Fruit fly (Drosophila melanogaster) whole organism, prepupa: ENCODE measurements around the gene toy.

Source experiments
- CG16779 ChIP-seq: fragments of 200-800 bp; sonication (Bioruptor generic); optimal IDR thresholded peaks from 3 replicates; lab custom pipeline; 2017; ENCODE audit warnings: missing biosample characterization, mild to moderate bottlenecking, missing genetic modification characterization
- CG31627 ChIP-seq: fragments of 200-800 bp; sonication (Bioruptor generic); optimal IDR thresholded peaks from 3 replicates; lab custom pipeline; 2016; ENCODE audit warnings: missing biosample characterization, missing genetic modification characterization
- CG32006 ChIP-seq: fragments of 200-800 bp; sonication (Bioruptor generic); optimal IDR thresholded peaks from 3 replicates; lab custom pipeline; 2017; ENCODE audit warnings: missing biosample characterization, mild to moderate bottlenecking, missing genetic modification characterization
- CG34406 ChIP-seq: fragments of 200-800 bp; sonication (Bioruptor generic); optimal IDR thresholded peaks from 3 replicates; lab custom pipeline; 2016; ENCODE audit warnings: missing biosample characterization, missing genetic modification characterization
- CG3919 ChIP-seq: fragments of 200-800 bp; sonication (Bioruptor generic); optimal IDR thresholded peaks from 3 replicates; lab custom pipeline; 2016; ENCODE audit warnings: missing biosample characterization, missing genetic modification characterization
- CG4318 ChIP-seq: fragments of 200-800 bp; sonication (Bioruptor generic); optimal IDR thresholded peaks from 3 replicates; lab custom pipeline; 2017; ENCODE audit warnings: missing biosample characterization, mild to moderate bottlenecking, missing genetic modification characterization
- CG6808 ChIP-seq: fragments of 200-800 bp; sonication (Bioruptor generic); optimal IDR thresholded peaks from 3 replicates; lab custom pipeline; 2017; ENCODE audit warnings: missing biosample characterization, missing genetic modification characterization, mild to moderate bottlenecking, moderate library complexity, missing genetic modification reagents
- CG6854 ChIP-seq: fragments of 200-800 bp; sonication (Bioruptor generic); optimal IDR thresholded peaks from 2 replicates; lab custom pipeline; 2017; ENCODE audit warnings: missing biosample characterization, mild to moderate bottlenecking, missing genetic modification characterization
- CG7368 ChIP-seq: fragments of 200-800 bp; sonication (Bioruptor generic); optimal IDR thresholded peaks from 3 replicates; lab custom pipeline; 2016; ENCODE audit warnings: missing biosample characterization, missing genetic modification characterization
- CG8632 ChIP-seq: fragments of 200-800 bp; sonication (Bioruptor generic); optimal IDR thresholded peaks from 3 replicates; lab custom pipeline; 2016; ENCODE audit warnings: missing biosample characterization, missing genetic modification characterization
- Eip78C ChIP-seq: fragments of 200-800 bp; sonication (Bioruptor generic); peaks from one replicate; lab custom pipeline; 2016; ENCODE audit warnings: missing biosample characterization, missing genetic modification characterization
- Ets21C ChIP-seq: fragments of 200-800 bp; sonication (Bioruptor generic); optimal IDR thresholded peaks from 3 replicates; lab custom pipeline; 2016; ENCODE audit warnings: missing biosample characterization, missing genetic modification characterization
- Hr4 ChIP-seq: fragments of 200-800 bp; sonication (Bioruptor generic); optimal IDR thresholded peaks from 3 replicates; lab custom pipeline; 2016; ENCODE audit warnings: missing biosample characterization, missing genetic modification characterization
- OdsH ChIP-seq: fragments of 200-800 bp; sonication (Bioruptor generic); optimal IDR thresholded peaks from 3 replicates; lab custom pipeline; 2016; ENCODE audit warnings: missing biosample characterization, missing genetic modification characterization
- achi ChIP-seq: fragments of 200-800 bp; sonication (Bioruptor generic); optimal IDR thresholded peaks from 3 replicates; lab custom pipeline; 2016; ENCODE audit warnings: missing biosample characterization, missing genetic modification characterization
- acj6 ChIP-seq: fragments of 200-800 bp; sonication (Bioruptor generic); optimal IDR thresholded peaks from 3 replicates; lab custom pipeline; 2016; ENCODE audit warnings: missing biosample characterization, missing genetic modification characterization
- dac ChIP-seq: fragments of 200-800 bp; sonication (Bioruptor generic); optimal IDR thresholded peaks from 2 replicates; lab custom pipeline; 2017; ENCODE audit warnings: missing biosample characterization, mild to moderate bottlenecking, missing genetic modification characterization
- dsx ChIP-seq: fragments of 200-800 bp; optimal IDR thresholded peaks from 3 replicates; lab custom pipeline; 2019; ENCODE audit warnings: missing biosample characterization, mild to moderate bottlenecking, missing genetic modification characterization, moderate library complexity; ENCODE audit not compliant: poor library complexity, severe bottlenecking
- eg ChIP-seq: fragments of 200-800 bp; sonication (Bioruptor generic); IDR thresholded peaks from 3 replicates; pipeline ENCODE4 v1.3.6; 2022; ENCODE audit warnings: missing biosample characterization, missing genetic modification characterization
- fd59A ChIP-seq: fragments of 200-800 bp; sonication (Bioruptor generic); optimal IDR thresholded peaks from 2 replicates; lab custom pipeline; 2017; ENCODE audit warnings: missing biosample characterization, mild to moderate bottlenecking, missing genetic modification characterization, missing genetic modification reagents
- svp ChIP-seq: fragments of 200-800 bp; sonication (Bioruptor generic); peaks from one replicate; lab custom pipeline; 2016; ENCODE audit warnings: missing biosample characterization, missing genetic modification characterization
- topi ChIP-seq: fragments of 200-800 bp; sonication (Bioruptor generic); optimal IDR thresholded peaks from 3 replicates; lab custom pipeline; 2016; ENCODE audit warnings: missing biosample characterization, missing genetic modification characterization

Gene toy

DNA sequence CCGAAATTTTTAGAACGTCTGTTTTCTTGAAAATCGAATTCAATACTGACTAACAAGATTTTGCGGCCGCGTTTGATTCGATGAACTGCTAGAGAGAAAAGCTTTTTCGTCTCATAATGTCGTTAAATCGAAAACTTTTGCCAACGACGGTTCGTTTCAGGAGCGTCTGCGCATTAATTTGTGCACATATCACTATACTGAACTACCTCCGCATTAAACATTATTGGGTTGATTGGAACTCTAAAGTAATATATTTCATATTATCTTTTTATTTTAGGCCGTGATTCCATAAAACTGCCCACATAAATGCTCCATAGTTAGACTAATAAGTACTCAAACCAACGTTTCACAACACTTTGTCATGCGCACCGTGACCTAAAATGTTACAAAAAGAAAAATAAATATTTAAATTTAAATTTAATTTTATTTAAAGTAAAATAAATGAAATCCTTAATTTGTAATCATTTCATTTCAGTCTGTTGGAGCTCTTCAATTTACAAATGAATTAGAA lies 64.2 kb downstream of the toy start, which contains the start of gene CaMKII (continued):
- TF ChIP-seq eg (GFP tag; lab: Robert Waterston, UW) (no peak), CG4318 (GFP tag; lab: Kevin White, UChicago) (no peak), acj6 (GFP tag; lab: Kevin White, UChicago) (peak; percentile 36), CG31627 (GFP tag; lab: Kevin White, UChicago) (no peak), dac (GFP tag; lab: Kevin White, UChicago) (no peak), CG16779 (tag; lab: Kevin White, UChicago) (no peak), svp (GFP tag; lab: Kevin White, UChicago) (no peak), CG34406 (peak; percentile 16), Hr4 (GFP tag; lab: Kevin White, UChicago) (peak; percentile 35), dsx (GFP tag; lab: Kevin White, UChicago) (no peak), OdsH (GFP tag; lab: Kevin White, UChicago) (peak; percentile 46), fd59A (GFP tag; lab: Kevin White, UChicago) (no peak), CG6808 (GFP tag; lab: Kevin White, UChicago) (no peak), CG32006 (no peak), topi (GFP tag; lab: Kevin White, UChicago) (no peak), achi (no peak), CG7368 (no peak), Ets21C (GFP tag; lab: Kevin White, UChicago) (no peak), Eip78C (GFP tag; lab: Kevin White, UChicago) (peak; percentile 83), CG8632 (no peak), CG6854 (GFP tag; lab: Kevin White, UChicago) (no peak), CG3919 (GFP tag; lab: Kevin White, UChicago) (no peak)
